Worm (Caenorhabditis elegans) whole organism, midembryonic: ENCODE results near the gene T16H12.9.

Experiments
- T22C8.4 ChIP-seq: fragments of 200-800 bp; sonication (Bioruptor generic); IDR thresholded peaks from 2 replicates; pipeline ENCODE4 v1.3.6; 2022; ENCODE audit warnings: missing genetic modification characterization, missing compliant biosample characterization
- cog-1 ChIP-seq: sonication (generic microtip); optimal IDR thresholded peaks from 2 replicates; lab custom pipeline; 2016; ENCODE audit warnings: missing genetic modification characterization, missing compliant biosample characterization
- ref-1 ChIP-seq: fragments of 200-800 bp; sonication (Bioruptor generic); conservative IDR thresholded peaks from 2 replicates; pipeline ENCODE4 v1.3.6; 2022; ENCODE audit warnings: missing genetic modification reagents, missing genetic modification characterization, missing compliant biosample characterization
- ztf-23 ChIP-seq: fragments of 200-800 bp; sonication (Bioruptor generic); IDR thresholded peaks from 2 replicates; pipeline ENCODE4 v1.3.6; 2022; ENCODE audit warnings: missing genetic modification reagents, missing genetic modification characterization, missing compliant biosample characterization

DNA sequence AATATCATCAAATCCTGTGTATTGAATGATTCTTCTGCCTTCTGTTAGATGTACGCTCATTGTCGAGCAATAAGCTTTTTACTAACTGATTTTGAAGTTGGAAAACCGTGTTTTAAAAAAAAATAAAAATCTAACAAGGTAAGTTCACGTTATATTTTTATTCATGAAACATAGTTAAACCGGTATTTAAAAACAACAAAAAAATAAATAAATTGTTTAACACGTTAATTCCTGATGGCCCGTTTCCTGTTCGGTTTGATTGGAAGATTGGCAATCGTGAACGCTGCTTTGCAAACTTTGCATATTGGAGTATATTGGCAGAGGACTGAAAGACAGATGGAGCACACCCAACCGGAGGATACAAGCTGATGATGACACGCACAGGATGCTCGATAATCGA, 9.7 kb downstream of the T16H12.9 start, which contains the start of gene ZK1128.3:
- no peak for TF ChIP-seq ztf-23
- TF ChIP-seq cog-1 (tag; lab: Kevin White, UChicago) = no peak
- TF ChIP-seq T22C8.4 = no peak
- no peak for TF ChIP-seq ref-1 (GFP tag; lab: Robert Waterston, UW)
